Fruit fly (Drosophila melanogaster): ENCODE measurements around the gene Nmd3.

The Nmd3 gene

dm6 chrX:2208641-2209241, 24.3 kb upstream of the Nmd3 start (continued):
- TF ChIP-seq fu2 (GFP tag; optimal IDR thresholded peaks at IDR 0.05) (no peak), CG11723 (GFP tag; optimal IDR thresholded peaks at IDR 0.05) (no peak), CG6654 (GFP tag; optimal IDR thresholded peaks at IDR 0.05) (no peak), NC2β (GFP tag; optimal IDR thresholded peaks at IDR 0.05) (no peak), gcm2 (GFP tag; optimal IDR thresholded peaks at IDR 0.05) (no peak), Camta (GFP tag; optimal IDR thresholded peaks at IDR 0.05) (no peak), CG8478 (optimal IDR thresholded peaks at IDR 0.05) (no peak), BEAF-32 (GFP tag; optimal IDR thresholded peaks at IDR 0.05) (no peak), CG11695 (GFP tag; IDR thresholded peaks at IDR 0.05) (no peak), CG2116 (GFP tag; optimal IDR thresholded peaks at IDR 0.05) (no peak), Xbp1 (GFP tag; optimal IDR thresholded peaks at IDR 0.05) (no peak), CG17802 (tag; optimal IDR thresholded peaks at IDR 0.05) (no peak), Antp (GFP tag; optimal IDR thresholded peaks at IDR 0.05) (no peak), CG17359 (tag; optimal IDR thresholded peaks at IDR 0.05) (no peak), odd (GFP tag; optimal IDR thresholded peaks at IDR 0.05) (no peak), tll (GFP tag; optimal IDR thresholded peaks at IDR 0.05) (no peak), zen2 (GFP tag; IDR thresholded peaks at IDR 0.05; ENCODE audit: partially characterized antibody) (no peak), CG10654 (GFP tag; optimal IDR thresholded peaks at IDR 0.05) (no peak), Dip2 (GFP tag; IDR thresholded peaks at IDR 0.05) (no peak), Deaf1 (tag; optimal IDR thresholded peaks at IDR 0.05) (no peak), CG7786 (GFP tag; optimal IDR thresholded peaks at IDR 0.05) (no peak), CG4707 (GFP tag; optimal IDR thresholded peaks at IDR 0.05) (no peak), bcd (GFP tag; optimal IDR thresholded peaks at IDR 0.05) (peak; percentile 13), CG18599 (GFP tag; optimal IDR thresholded peaks at IDR 0.05) (peak; percentile 22), sim (GFP tag; IDR thresholded peaks at IDR 0.05) (no peak), fd102C (GFP tag; optimal IDR thresholded peaks at IDR 0.05) (no peak), CG12104 (GFP tag; optimal IDR thresholded peaks at IDR 0.05) (no peak), nerfin-1 (tag; optimal IDR thresholded peaks at IDR 0.05) (no peak), CG4854 (GFP tag; optimal IDR thresholded peaks at IDR 0.05) (no peak), Dad (GFP tag; optimal IDR thresholded peaks at IDR 0.05) (no peak), NC2α (GFP tag; optimal IDR thresholded peaks at IDR 0.05) (no peak), ind (GFP tag; optimal IDR thresholded peaks at IDR 0.05) (no peak), CG16863 (GFP tag; optimal IDR thresholded peaks at IDR 0.05) (no peak), pfk (GFP tag; optimal IDR thresholded peaks at IDR 0.05) (no peak), CG2120 (GFP tag; optimal IDR thresholded peaks at IDR 0.05) (peak; percentile 23), TFAM (GFP tag; optimal IDR thresholded peaks at IDR 0.05) (no peak), CHES-1-like (GFP tag; optimal IDR thresholded peaks at IDR 0.05) (no peak), NfI (GFP tag; optimal IDR thresholded peaks at IDR 0.05) (peak; percentile 19), Trl (optimal IDR thresholded peaks at IDR 0.05) (no peak), Trl (GFP tag; optimal IDR thresholded peaks at IDR 0.05) (no peak), lmd (GFP tag; IDR thresholded peaks at IDR 0.05) (peak; percentile 35; the same call in 1 of the 2 replicates), D19B (GFP tag; optimal IDR thresholded peaks at IDR 0.05) (peak; percentile 8), CG7271 (tag; optimal IDR thresholded peaks at IDR 0.05) (no peak), Abd-B (GFP tag; optimal IDR thresholded peaks at IDR 0.05) (no peak), CG18476 (GFP tag; optimal IDR thresholded peaks at IDR 0.05) (no peak), Dll (GFP tag; IDR thresholded peaks at IDR 0.05; ENCODE audit: partially characterized antibody) (no peak), Gug (GFP tag; IDR thresholded peaks at IDR 0.05) (peak; percentile 31; the same call in 2 of the 4 replicates), CG8359 (GFP tag; optimal IDR thresholded peaks at IDR 0.05; ENCODE audit: borderline replicate concordance) (no peak), bsh (GFP tag; optimal IDR thresholded peaks at IDR 0.05) (peak in 1 of 2 experiments; percentile 2), row (GFP tag; IDR thresholded peaks at IDR 0.05) (peak; percentile 62), chn (GFP tag; optimal IDR thresholded peaks at IDR 0.05) (no peak)

Measured in whole organism, embryonic.